Fruit fly (Drosophila melanogaster) whole organism, embryonic: ENCODE data around the gene CG7551.

Experiments
- CG12071 ChIP-seq: fragments of 200-800 bp; sonication (Bioruptor generic); optimal IDR thresholded peaks from 3 replicates; lab custom pipeline; 2018; ENCODE audit warnings: missing biosample characterization, mild to moderate bottlenecking, missing genetic modification characterization
- CG12942 ChIP-seq: fragments of 200-800 bp; sonication (Bioruptor generic); optimal IDR thresholded peaks from 3 replicates; lab custom pipeline; 2016; ENCODE audit warnings: missing biosample characterization, missing genetic modification characterization
- CG14441 ChIP-seq: fragments of 200-800 bp; sonication (Bioruptor generic); IDR thresholded peaks from 2 replicates; pipeline ENCODE4 v1.3.6; 2022; ENCODE audit warnings: missing biosample characterization, missing genetic modification characterization
- CG14710 ChIP-seq: fragments of 200-800 bp; sonication (Bioruptor generic); optimal IDR thresholded peaks from 3 replicates; lab custom pipeline; 2019; ENCODE audit warnings: missing biosample characterization, mild to moderate bottlenecking, missing genetic modification characterization, moderate library complexity
- CG15601 ChIP-seq: fragments of 200-800 bp; sonication (Bioruptor generic); optimal IDR thresholded peaks from 3 replicates; lab custom pipeline; 2019; ENCODE audit warnings: missing biosample characterization, mild to moderate bottlenecking, missing genetic modification characterization, moderate library complexity
- CG1603 ChIP-seq: fragments of 200-800 bp; sonication (Bioruptor generic); optimal IDR thresholded peaks from 2 replicates; lab custom pipeline; 2019; ENCODE audit warnings: missing biosample characterization, mild to moderate bottlenecking, missing genetic modification characterization, moderate library complexity
- CG17359 ChIP-seq: fragments of 200-800 bp; sonication (Bioruptor generic); optimal IDR thresholded peaks from 3 replicates; lab custom pipeline; 2018; ENCODE audit warnings: missing biosample characterization, mild to moderate bottlenecking, missing genetic modification characterization, moderate library complexity
- CG32767 ChIP-seq: fragments of 200-800 bp; sonication (Bioruptor generic); IDR thresholded peaks from 2 replicates; pipeline ENCODE4 v1.3.6; 2022; ENCODE audit warnings: missing biosample characterization, missing genetic modification characterization
- CG34224 ChIP-seq: fragments of 200-800 bp; sonication (Bioruptor generic); IDR thresholded peaks from 3 replicates; pipeline ENCODE4 v1.3.6; 2022; ENCODE audit warnings: missing biosample characterization, missing genetic modification characterization; ENCODE audit not compliant: partially characterized antibody
- CG42726 ChIP-seq: fragments of 200-800 bp; sonication (Bioruptor generic); IDR thresholded peaks from 2 replicates; pipeline ENCODE4 v1.3.6; 2022; ENCODE audit warnings: missing biosample characterization, missing genetic modification characterization; ENCODE audit not compliant: partially characterized antibody
- CG6683 ChIP-seq: fragments of 200-800 bp; sonication (Bioruptor generic); optimal IDR thresholded peaks from 2 replicates; lab custom pipeline; 2017; ENCODE audit warnings: missing biosample characterization, mild to moderate bottlenecking, missing genetic modification characterization, missing genetic modification reagents
- CG8281 ChIP-seq: fragments of 200-800 bp; sonication (Bioruptor generic); optimal IDR thresholded peaks from 2 replicates; lab custom pipeline; 2018; ENCODE audit warnings: missing biosample characterization, mild to moderate bottlenecking, missing genetic modification characterization, moderate library complexity
- CG9437 ChIP-seq: fragments of 200-800 bp; sonication (Bioruptor generic); optimal IDR thresholded peaks from 2 replicates; lab custom pipeline; 2018; ENCODE audit warnings: missing biosample characterization, mild to moderate bottlenecking, missing genetic modification characterization
- CG9727 ChIP-seq: fragments of 200-800 bp; sonication (Bioruptor generic); optimal IDR thresholded peaks from 3 replicates; lab custom pipeline; 2017; ENCODE audit warnings: missing biosample characterization, mild to moderate bottlenecking, missing genetic modification characterization
- CTCF ChIP-seq: fragments of 200-800 bp; sonication (Bioruptor generic); optimal IDR thresholded peaks from 2 replicates; lab custom pipeline; 2017; ENCODE audit warnings: missing biosample characterization, mild to moderate bottlenecking, missing genetic modification characterization, moderate library complexity
- D ChIP-seq, 2 experiments: fragments of 200-800 bp in 1 of 2; fragments of >200 bp in 1 of 2; sonication (Bioruptor generic) in 1 of 2; optimal IDR thresholded peaks; 2 replicates in 1 of 2; 3 replicates in 1 of 2; lab custom pipeline; 2017; ENCODE audit warnings: mild to moderate bottlenecking in 1 of 2, missing biosample characterization in 1 of 2, missing genetic modification characterization in 1 of 2, missing genetic modification reagents in 1 of 2
- Eip74EF ChIP-seq, 2 experiments: fragments of 200-800 bp in 1 of 2; fragments of >200 bp in 1 of 2; sonication (Bioruptor generic) in 1 of 2; optimal IDR thresholded peaks; 2 replicates each; lab custom pipeline; 2017 to 2019; ENCODE audit warnings: missing biosample characterization in 2 of 2, missing genetic modification characterization in 2 of 2, mild to moderate bottlenecking in 1 of 2, moderate library complexity in 1 of 2
- Gug ChIP-seq: fragments of 200-800 bp; sonication (Bioruptor generic); IDR thresholded peaks from 4 replicates; pipeline ENCODE4 v1.3.6; 2022; ENCODE audit warnings: missing biosample characterization, missing genetic modification characterization
- Hmx ChIP-seq: fragments of 200-800 bp; sonication (Bioruptor generic); optimal IDR thresholded peaks from 2 replicates; lab custom pipeline; 2016; ENCODE audit warnings: missing biosample characterization, missing genetic modification characterization
- NC2β ChIP-seq: fragments of 200-800 bp; sonication (Bioruptor generic); optimal IDR thresholded peaks from 2 replicates; lab custom pipeline; 2016; ENCODE audit warnings: missing biosample characterization, missing genetic modification characterization
- PHDP ChIP-seq: fragments of 200-800 bp; sonication (Bioruptor generic); optimal IDR thresholded peaks from 3 replicates; lab custom pipeline; 2018; ENCODE audit warnings: missing biosample characterization, mild to moderate bottlenecking, missing genetic modification characterization, moderate library complexity
- Pdp1 ChIP-seq, 2 experiments: fragments of 200-800 bp; sonication (Bioruptor generic); optimal IDR thresholded peaks; 3 replicates each; lab custom pipeline; 2016; ENCODE audit warnings: missing biosample characterization in 2 of 2, missing genetic modification characterization in 2 of 2, mild to moderate bottlenecking in 1 of 2, moderate library complexity in 1 of 2
- Ptx1 ChIP-seq: fragments of 200-800 bp; sonication (Bioruptor generic); IDR thresholded peaks from 2 replicates; pipeline ENCODE4 v1.3.6; 2022; ENCODE audit warnings: missing biosample characterization, missing genetic modification characterization
- Side ChIP-seq: fragments of 200-800 bp; sonication (Bioruptor generic); optimal IDR thresholded peaks from 2 replicates; lab custom pipeline; 2016; ENCODE audit warnings: missing biosample characterization, missing genetic modification characterization
- ab ChIP-seq: fragments of 200-800 bp; sonication (Bioruptor generic); optimal IDR thresholded peaks from 2 replicates; lab custom pipeline; 2016; ENCODE audit warnings: missing biosample characterization, missing genetic modification characterization
- ara ChIP-seq: fragments of 200-800 bp; sonication (Bioruptor generic); IDR thresholded peaks from 2 replicates; pipeline ENCODE4 v1.3.6; 2022; ENCODE audit warnings: missing biosample characterization, missing genetic modification characterization
- br ChIP-seq: fragments of >200 bp; optimal IDR thresholded peaks from 2 replicates; lab custom pipeline; 2017
- bsh ChIP-seq, 2 experiments: fragments of 200-800 bp; sonication (Bioruptor generic); optimal IDR thresholded peaks; 2 replicates each; lab custom pipeline; 2017 to 2018; ENCODE audit warnings: mild to moderate bottlenecking in 2 of 2, missing biosample characterization in 2 of 2, missing genetic modification characterization in 2 of 2, moderate library complexity in 1 of 2
- cato ChIP-seq: fragments of 200-800 bp; sonication (Bioruptor generic); optimal IDR thresholded peaks from 2 replicates; lab custom pipeline; 2016; ENCODE audit warnings: missing biosample characterization, missing genetic modification characterization, borderline replicate concordance
- caup ChIP-seq: fragments of 200-800 bp; sonication (Bioruptor generic); optimal IDR thresholded peaks from 3 replicates; lab custom pipeline; 2017; ENCODE audit warnings: missing biosample characterization, mild to moderate bottlenecking, missing genetic modification characterization, moderate library complexity; ENCODE audit not compliant: severe bottlenecking
- ci ChIP-seq: fragments of 200-800 bp; sonication (Bioruptor generic); IDR thresholded peaks from 3 replicates; pipeline ENCODE4 v1.3.6; 2022; ENCODE audit warnings: missing biosample characterization, missing genetic modification characterization
- dati ChIP-seq: fragments of 200-800 bp; sonication (Bioruptor generic); IDR thresholded peaks from 2 replicates; pipeline ENCODE4 v1.3.6; 2022; ENCODE audit warnings: missing biosample characterization, missing genetic modification characterization
- disco-r ChIP-seq: fragments of 200-800 bp; sonication (Bioruptor generic); optimal IDR thresholded peaks from 2 replicates; lab custom pipeline; 2016; ENCODE audit warnings: missing biosample characterization, missing genetic modification characterization
- esg ChIP-seq: fragments of 200-800 bp; sonication (Bioruptor generic); conservative IDR thresholded peaks from 2 replicates; pipeline ENCODE4 v1.3.6; 2022; ENCODE audit warnings: missing biosample characterization, missing genetic modification characterization
- eve ChIP-seq, 2 experiments: fragments of >200 bp; optimal IDR thresholded peaks; 2 replicates each; lab custom pipeline; 2017; ENCODE audit warnings: missing biosample characterization in 2 of 2, missing genetic modification characterization in 2 of 2
- gfzf ChIP-seq: fragments of 200-800 bp; sonication (Bioruptor generic); optimal IDR thresholded peaks from 2 replicates; lab custom pipeline; 2016; ENCODE audit warnings: missing biosample characterization, mild to moderate bottlenecking, missing genetic modification characterization, moderate library complexity
- gsb ChIP-seq: fragments of 200-800 bp; sonication (Bioruptor generic); IDR thresholded peaks from 2 replicates; pipeline ENCODE4 v1.3.6; 2022; ENCODE audit warnings: missing biosample characterization, missing genetic modification characterization
- gt ChIP-seq: fragments of 200-800 bp; sonication (Bioruptor generic); IDR thresholded peaks from 2 replicates; pipeline ENCODE4 v1.3.6; 2022; ENCODE audit warnings: missing biosample characterization, missing genetic modification characterization
- ham ChIP-seq: fragments of 200-800 bp; sonication (Bioruptor generic); IDR thresholded peaks from 2 replicates; pipeline ENCODE4 v1.3.6; 2022; ENCODE audit warnings: missing biosample characterization, missing genetic modification characterization
- hkb ChIP-seq, 2 experiments: fragments of 200-800 bp in 1 of 2; fragments of >200 bp in 1 of 2; sonication (Bioruptor generic) in 1 of 2; IDR thresholded peaks in 1 of 2; optimal IDR thresholded peaks in 1 of 2; 2 replicates each; pipeline versions ENCODE4 v1.3.6 to Lab custom; 2017 to 2022; ENCODE audit warnings: missing biosample characterization in 1 of 2, missing genetic modification characterization in 1 of 2
- maf-S ChIP-seq: fragments of 200-800 bp; sonication (Bioruptor generic); optimal IDR thresholded peaks from 2 replicates; lab custom pipeline; 2016; ENCODE audit warnings: missing biosample characterization, missing genetic modification characterization
- pan ChIP-seq, 4 experiments: fragments of >200 bp in 3 of 4; fragments of 200-800 bp in 1 of 4; sonication (Bioruptor generic) in 1 of 4; optimal IDR thresholded peaks in 3 of 4; IDR thresholded peaks in 1 of 4; 2 replicates each; pipeline versions ENCODE4 v1.3.6 to Lab custom; 2017 to 2022; ENCODE audit warnings: missing biosample characterization in 2 of 4, missing genetic modification characterization in 2 of 4, mixed read lengths in 1 of 4
- row ChIP-seq: fragments of 200-800 bp; sonication (Bioruptor generic); IDR thresholded peaks from 3 replicates; pipeline ENCODE4 v1.3.6; 2022; ENCODE audit warnings: missing biosample characterization, missing genetic modification characterization
- run ChIP-seq: fragments of 200-800 bp; sonication (Bioruptor generic); optimal IDR thresholded peaks from 3 replicates; lab custom pipeline; 2018; ENCODE audit warnings: missing biosample characterization, mild to moderate bottlenecking, missing genetic modification characterization
- ssp ChIP-seq: fragments of 200-800 bp; sonication (Bioruptor generic); IDR thresholded peaks from 2 replicates; pipeline ENCODE4 v1.3.6; 2022; ENCODE audit warnings: missing biosample characterization, missing genetic modification characterization
- stwl ChIP-seq: fragments of 200-800 bp; sonication (Bioruptor generic); optimal IDR thresholded peaks from 3 replicates; lab custom pipeline; 2018; ENCODE audit warnings: missing biosample characterization, mild to moderate bottlenecking, missing genetic modification characterization, moderate library complexity
- vfl ChIP-seq: fragments of 200-800 bp; sonication (Bioruptor generic); optimal IDR thresholded peaks from 2 replicates; lab custom pipeline; 2016; ENCODE audit warnings: missing biosample characterization, missing genetic modification characterization
- vvl ChIP-seq: fragments of 200-800 bp; sonication (Bioruptor generic); IDR thresholded peaks from 2 replicates; pipeline ENCODE4 v1.3.6; 2022; ENCODE audit warnings: missing biosample characterization, missing genetic modification characterization
- zfh1 ChIP-seq: fragments of 200-800 bp; sonication (Bioruptor generic); IDR thresholded peaks from 3 replicates; pipeline ENCODE4 v1.3.6; 2022; ENCODE audit warnings: missing biosample characterization, missing genetic modification characterization

Gene CG7551

DNA sequence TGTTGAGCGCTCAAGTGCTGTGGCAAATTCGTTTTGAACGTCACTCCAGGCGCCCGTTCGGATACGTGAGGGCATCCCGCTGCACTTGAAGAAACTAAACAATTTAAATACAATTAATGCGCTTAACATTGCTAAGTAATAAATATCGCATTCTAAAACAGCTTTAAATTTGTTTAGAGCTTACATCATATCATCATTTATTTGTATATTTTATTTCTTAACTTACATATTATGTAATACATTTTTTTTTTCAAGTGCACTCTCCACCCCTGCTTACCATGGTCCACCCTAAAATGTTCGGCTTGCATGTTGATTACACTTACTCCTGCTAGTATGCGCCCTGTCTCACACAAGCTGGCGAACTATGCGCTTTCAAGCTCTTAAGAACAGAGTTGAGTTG, 42.9 kb upstream of the CG7551 start (continued):
- TF ChIP-seq CG15601 (peak; percentile 70), esg (peak; percentile 62), Eip74EF (GFP tag; optimal IDR thresholded peaks at IDR 0.05; lab: Kevin White, UChicago) (peak in 1 of 2 experiments; percentile 39), ci (GFP tag; lab: Robert Waterston, UW) (peak; percentile 82), CG32767 (GFP tag; lab: Robert Waterston, UW) (peak; percentile 56; the same call in 1 of the 2 replicates), vvl (GFP tag; lab: Robert Waterston, UW) (peak; percentile 90), eve (GFP tag; optimal IDR thresholded peaks at IDR 0.05; lab: Kevin White, UChicago) (peak in 1 of 2 experiments; percentile 91), CG14710 (tag; lab: Kevin White, UChicago) (peak; percentile 88), CG34224 (no peak), stwl (tag; lab: Kevin White, UChicago) (peak; percentile 54), gfzf (no peak), caup (GFP tag; lab: Kevin White, UChicago) (peak; percentile 24), bsh (GFP tag; optimal IDR thresholded peaks at IDR 0.05; lab: Kevin White, UChicago) (peak in 1 of 2 experiments; percentile 90), row (GFP tag; lab: Robert Waterston, UW) (peak; percentile 88), CG9437 (peak; percentile 57), br (lab: Kevin White, UChicago) (no peak), maf-S (no peak), CG14441 (GFP tag; lab: Robert Waterston, UW) (peak; percentile 68), CG17359 (peak; percentile 73), PHDP (tag; lab: Kevin White, UChicago) (peak; percentile 73), CG12071 (GFP tag; lab: Kevin White, UChicago) (no peak), Side (GFP tag; lab: Kevin White, UChicago) (peak; percentile 28), CG8281 (tag; lab: Kevin White, UChicago) (no peak), vfl (no peak), CG42726 (GFP tag; lab: Robert Waterston, UW) (no peak), Hmx (no peak), CG9727 (GFP tag; lab: Kevin White, UChicago) (peak; percentile 91), disco-r (GFP tag; lab: Kevin White, UChicago) (no peak), CTCF (GFP tag; lab: Kevin White, UChicago) (peak; percentile 38), ab (GFP tag; lab: Kevin White, UChicago) (no peak), gt (GFP tag; lab: Robert Waterston, UW) (peak; percentile 47; the same call in 1 of the 2 replicates), pan (optimal IDR thresholded peaks at IDR 0.05; lab: Kevin White, UChicago) (no peak), pan (GFP tag; optimal IDR thresholded peaks at IDR 0.05 in 1 of 2, IDR thresholded peaks at IDR 0.05 in 1 of 2) (peak in 1 of 2 experiments; percentile 69), D (optimal IDR thresholded peaks at IDR 0.05; lab: Kevin White, UChicago) (no peak), D (GFP tag; optimal IDR thresholded peaks at IDR 0.05; lab: Kevin White, UChicago) (peak; percentile 81), CG1603 (tag; lab: Kevin White, UChicago) (peak; percentile 76), CG6683 (GFP tag; lab: Kevin White, UChicago) (peak; percentile 43), ara (GFP tag; lab: Robert Waterston, UW) (peak; percentile 87), Gug (GFP tag; lab: Robert Waterston, UW) (peak; percentile 45; the same call in 2 of the 4 replicates), hkb (optimal IDR thresholded peaks at IDR 0.05; lab: Kevin White, UChicago) (no peak), hkb (GFP tag; IDR thresholded peaks at IDR 0.05; lab: Robert Waterston, UW) (peak; percentile 74), Pdp1 (GFP tag; optimal IDR thresholded peaks at IDR 0.05; lab: Kevin White, UChicago) (peak in 1 of 2 experiments; percentile 46), run (tag; lab: Kevin White, UChicago) (peak; percentile 51), cato (GFP tag; lab: Kevin White, UChicago) (peak; percentile 55), dati (GFP tag; lab: Robert Waterston, UW) (0 out of 2 replicates have a peak, but pooled peaks have one; percentile 40), zfh1 (peak; percentile 91), ssp (GFP tag; lab: Robert Waterston, UW) (peak; percentile 67), Ptx1 (GFP tag; lab: Robert Waterston, UW) (peak; percentile 63), NC2β (peak; percentile 65), gsb (GFP tag; lab: Robert Waterston, UW) (no peak), ham (GFP tag; lab: Robert Waterston, UW) (no peak), CG12942 (GFP tag; lab: Kevin White, UChicago) (peak; percentile 36)
